Worm (Caenorhabditis elegans) whole organism, late embryonic: ENCODE data around the gene gcy-3.
A peak's percentile ranks its signal among the peaks of the same experiment; 100 is the strongest.

ENCODE experiments used
- C38D4.7 ChIP-seq: fragments of 200-800 bp; sonication (Bioruptor generic); optimal IDR thresholded peaks from 2 replicates; lab custom pipeline; 2018; ENCODE audit warnings: mild to moderate bottlenecking, missing genetic modification characterization, moderate library complexity, missing compliant biosample characterization
- K09A11.1 ChIP-seq: sonication (generic microtip); optimal IDR thresholded peaks from 2 replicates; lab custom pipeline; 2017; ENCODE audit warnings: antibody characterized with exemption, mild to moderate bottlenecking, missing genetic modification characterization, missing compliant biosample characterization; ENCODE audit not compliant: insufficient read depth
- ceh-14 ChIP-seq: sonication (generic microtip); optimal IDR thresholded peaks from 2 replicates; lab custom pipeline; 2016; ENCODE audit warnings: missing genotype, missing genetic modification characterization, missing compliant biosample characterization
- ceh-2 ChIP-seq: sonication (generic microtip); optimal IDR thresholded peaks from 2 replicates; lab custom pipeline; 2016; ENCODE audit warnings: missing genotype, missing genetic modification characterization, missing compliant biosample characterization
- ceh-30 ChIP-seq: fragments of 150-350 bp; optimal IDR thresholded peaks from 2 replicates; lab custom pipeline; 2014; ENCODE audit warnings: missing biosample characterization, missing genetic modification characterization
- ceh-31 ChIP-seq: sonication (generic microtip); optimal IDR thresholded peaks from 2 replicates; lab custom pipeline; 2016; ENCODE audit warnings: missing genetic modification characterization, missing compliant biosample characterization
- ceh-34 ChIP-seq: sonication (generic microtip); optimal IDR thresholded peaks from 2 replicates; lab custom pipeline; 2016; ENCODE audit warnings: mild to moderate bottlenecking, missing genetic modification characterization, missing compliant biosample characterization
- ceh-45 ChIP-seq: fragments of 200-800 bp; sonication (Bioruptor generic); IDR thresholded peaks from 2 replicates; pipeline ENCODE4 v1.3.6; 2022; ENCODE audit warnings: missing genetic modification reagents, missing genetic modification characterization, missing compliant biosample characterization
- ceh-48 ChIP-seq: sonication (generic microtip); optimal IDR thresholded peaks from 2 replicates; lab custom pipeline; 2016; ENCODE audit warnings: missing genetic modification characterization, inconsistent platforms, missing compliant biosample characterization
- che-1 ChIP-seq: sonication (generic microtip); optimal IDR thresholded peaks from 2 replicates; lab custom pipeline; 2016; ENCODE audit warnings: mild to moderate bottlenecking, missing genetic modification characterization, missing compliant biosample characterization
- elt-2 ChIP-seq: sonication (generic microtip); optimal IDR thresholded peaks from 2 replicates; lab custom pipeline; 2016; ENCODE audit warnings: missing genetic modification reagents, missing genetic modification characterization, missing compliant biosample characterization
- fkh-10 ChIP-seq: fragments of 150-350 bp; optimal IDR thresholded peaks from 2 replicates; lab custom pipeline; 2014; ENCODE audit warnings: missing biosample characterization, missing genetic modification reagents, missing genetic modification characterization
- gmeb-2 ChIP-seq: sonication (generic microtip); optimal IDR thresholded peaks from 2 replicates; lab custom pipeline; 2016; ENCODE audit warnings: missing genetic modification characterization, inconsistent platforms, missing compliant biosample characterization
- lim-6 ChIP-seq: sonication (generic microtip); optimal IDR thresholded peaks from 2 replicates; lab custom pipeline; 2016; ENCODE audit warnings: missing genetic modification characterization, missing compliant biosample characterization
- lin-11 ChIP-seq: fragments of 200-800 bp; sonication (Bioruptor generic); optimal IDR thresholded peaks from 2 replicates; lab custom pipeline; 2018; ENCODE audit warnings: mild to moderate bottlenecking, missing genetic modification characterization, missing compliant biosample characterization
- madf-2 ChIP-seq: sonication (generic microtip); optimal IDR thresholded peaks from 2 replicates; lab custom pipeline; 2017; ENCODE audit warnings: missing genetic modification characterization, missing compliant biosample characterization
- nfya-1 ChIP-seq: sonication (generic microtip); optimal IDR thresholded peaks from 2 replicates; lab custom pipeline; 2017; ENCODE audit warnings: missing genetic modification characterization, mild to moderate bottlenecking, missing compliant biosample characterization, antibody characterized with exemption, moderate library complexity
- nhr-11 ChIP-seq: fragments of 150-350 bp; optimal IDR thresholded peaks from 2 replicates; lab custom pipeline; 2014; ENCODE audit warnings: missing biosample characterization, missing genetic modification characterization
- nhr-232 ChIP-seq: sonication (generic microtip); optimal IDR thresholded peaks from 2 replicates; lab custom pipeline; 2016; ENCODE audit warnings: missing genetic modification characterization, missing compliant biosample characterization
- npax-4 ChIP-seq: sonication (generic microtip); optimal IDR thresholded peaks from 2 replicates; lab custom pipeline; 2016; ENCODE audit warnings: missing genetic modification characterization, missing compliant biosample characterization
- pat-9 ChIP-seq: fragments of 200-800 bp; sonication (Bioruptor generic); optimal IDR thresholded peaks from 2 replicates; lab custom pipeline; 2018; ENCODE audit warnings: mild to moderate bottlenecking, missing genetic modification characterization, moderate library complexity, missing compliant biosample characterization
- pax-1 ChIP-seq: fragments of 150-350 bp; optimal IDR thresholded peaks from 2 replicates; lab custom pipeline; 2014; ENCODE audit warnings: missing biosample characterization, missing genetic modification characterization
- pha-2 ChIP-seq: sonication (generic microtip); optimal IDR thresholded peaks from 2 replicates; lab custom pipeline; 2017; ENCODE audit warnings: mild to moderate bottlenecking, missing genetic modification characterization, missing compliant biosample characterization
- pha-4 ChIP-seq: fragments of 150-350 bp; optimal IDR thresholded peaks from 2 replicates; lab custom pipeline; 2018; ENCODE audit warnings: missing biosample characterization, missing genetic modification reagents, missing genetic modification characterization
- pros-1 ChIP-seq: fragments of 150-350 bp; optimal IDR thresholded peaks from 2 replicates; lab custom pipeline; 2014; ENCODE audit warnings: missing biosample characterization, missing genetic modification reagents, missing genetic modification characterization
- ref-2 ChIP-seq: sonication (generic microtip); optimal IDR thresholded peaks from 2 replicates; lab custom pipeline; 2016; ENCODE audit warnings: missing genetic modification characterization, missing compliant biosample characterization
- rnt-1 ChIP-seq: sonication (generic microtip); optimal IDR thresholded peaks from 2 replicates; lab custom pipeline; 2016; ENCODE audit warnings: missing genetic modification characterization, missing compliant biosample characterization
- sdc-2 ChIP-seq: sonication (generic microtip); optimal IDR thresholded peaks from 2 replicates; lab custom pipeline; 2016; ENCODE audit warnings: missing genotype, missing genetic modification characterization, missing compliant biosample characterization
- sox-2 ChIP-seq: fragments of 200-800 bp; sonication (Bioruptor generic); IDR thresholded peaks from 2 replicates; pipeline ENCODE4 v1.3.6; 2022; ENCODE audit warnings: missing genetic modification reagents, missing genetic modification characterization, missing compliant biosample characterization
- syd-9 ChIP-seq: sonication (generic microtip); optimal IDR thresholded peaks from 2 replicates; lab custom pipeline; 2016; ENCODE audit warnings: mild to moderate bottlenecking, missing genetic modification characterization, moderate library complexity, missing compliant biosample characterization
- tbx-7 ChIP-seq: sonication (generic microtip); optimal IDR thresholded peaks from 2 replicates; lab custom pipeline; 2016; ENCODE audit warnings: missing genotype, missing genetic modification characterization, missing compliant biosample characterization
- unc-42 ChIP-seq: sonication (generic microtip); optimal IDR thresholded peaks from 2 replicates; lab custom pipeline; 2016; ENCODE audit warnings: missing genotype, missing genetic modification characterization, missing compliant biosample characterization

The gcy-3 gene

ce11 chrII:9489922-9490321, 17.2 kb downstream of the gcy-3 start:
- TF ChIP-seq ceh-34 (tag; lab: Kevin White, UChicago) = no peak
- no peak for TF ChIP-seq sox-2 (GFP tag; lab: Robert Waterston, UW)
- TF ChIP-seq pha-4 = no peak
- TF ChIP-seq ceh-14 = no peak
- TF ChIP-seq ceh-48 (tag; lab: Kevin White, UChicago) = no peak

- no peak for TF ChIP-seq lim-6
- peak; percentile 23 for TF ChIP-seq ceh-31 (tag; lab: Kevin White, UChicago)
- TF ChIP-seq, all 69 proteins: peak for 1
Observed at ce11 chrII:9487337-9487950, 19.6 kb downstream of the gcy-3 start, which contains the start of gene T19H5.4. T19H5.4 (minus strand) TSS chrII:9487387.

- TF ChIP-seq pha-4 (no peak), tbx-7 (tag; lab: Kevin White, UChicago) (no peak), K09A11.1 (tag; lab: Kevin White, UChicago) (no peak), lin-11 (tag; lab: Kevin White, UChicago) (no peak)
Observed at ce11 chrII:9485081-9485730, 21.9 kb downstream of the gcy-3 start.

DNA sequence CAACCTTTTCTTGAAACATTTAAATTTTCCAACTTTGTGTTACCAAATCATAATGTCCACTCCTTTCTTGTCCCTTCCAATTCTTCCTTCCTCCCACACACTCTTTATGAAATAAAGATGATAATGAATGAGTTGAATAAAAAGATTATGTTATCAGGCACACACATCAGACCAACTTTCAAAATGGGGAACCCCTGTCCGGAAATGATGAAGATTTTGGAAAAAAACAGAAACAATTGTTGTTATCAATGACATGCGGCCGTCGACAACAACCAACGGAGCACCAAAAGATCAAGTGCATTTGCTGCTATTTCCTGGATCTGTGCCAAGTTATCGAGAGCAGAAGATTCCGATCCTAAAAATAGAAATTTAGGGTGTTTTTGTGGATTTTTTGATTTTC, 23.7 kb downstream of the gcy-3 start:
- TF ChIP-seq nhr-232 (no peak), ceh-31 (tag; lab: Kevin White, UChicago) (no peak), elt-2 (peak; percentile 28), gmeb-2 (tag; lab: Kevin White, UChicago) (no peak), unc-42 (tag; lab: Kevin White, UChicago) (no peak), fkh-10 (no peak), sox-2 (GFP tag; lab: Robert Waterston, UW) (no peak), pat-9 (tag; lab: Kevin White, UChicago) (no peak)

- TF ChIP-seq pax-1 (no peak), ceh-30 (no peak), sdc-2 (tag; lab: Kevin White, UChicago) (no peak), pros-1 (no peak), lim-6 (no peak), lin-11 (tag; lab: Kevin White, UChicago) (no peak), ceh-14 (no peak), C38D4.7 (GFP tag; lab: Kevin White, UChicago) (no peak), che-1 (no peak), nhr-11 (tag; lab: Kevin White, UChicago) (no peak), ceh-45 (GFP tag; lab: Robert Waterston, UW) (no peak), ceh-48 (tag; lab: Kevin White, UChicago) (no peak)
Observed at ce11 chrII:9482529-9482928, 24.6 kb downstream of the gcy-3 start.

DNA sequence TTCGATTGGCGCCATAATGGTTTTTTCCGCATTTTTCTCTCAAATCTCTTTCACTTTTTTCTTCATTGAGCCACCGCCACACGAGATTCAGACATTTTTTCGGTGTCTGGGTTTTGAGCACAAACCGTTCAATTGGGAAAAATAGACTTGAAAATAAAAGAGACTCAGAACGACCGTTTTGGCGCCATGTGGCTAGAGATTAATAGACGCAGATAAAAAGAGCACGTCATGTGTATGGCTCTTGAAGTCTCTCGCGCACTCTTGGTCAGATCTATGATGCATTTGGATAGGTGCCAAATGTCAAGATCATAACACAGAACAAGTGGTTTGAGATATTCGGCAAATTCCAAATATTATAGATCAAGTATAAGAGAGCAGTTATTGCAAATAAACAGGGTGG, 25.7 kb downstream of the gcy-3 start:
- no peak for TF ChIP-seq rnt-1 (tag; lab: Kevin White, UChicago)
- no peak for TF ChIP-seq syd-9 (tag; lab: Kevin White, UChicago)
- no peak for TF ChIP-seq ref-2 (tag; lab: Kevin White, UChicago)
- TF ChIP-seq tbx-7 (tag; lab: Kevin White, UChicago) = no peak
- TF ChIP-seq npax-4 (tag; lab: Kevin White, UChicago) = no peak
- TF ChIP-seq pha-2 = no peak
- no peak for TF ChIP-seq fkh-10

DNA sequence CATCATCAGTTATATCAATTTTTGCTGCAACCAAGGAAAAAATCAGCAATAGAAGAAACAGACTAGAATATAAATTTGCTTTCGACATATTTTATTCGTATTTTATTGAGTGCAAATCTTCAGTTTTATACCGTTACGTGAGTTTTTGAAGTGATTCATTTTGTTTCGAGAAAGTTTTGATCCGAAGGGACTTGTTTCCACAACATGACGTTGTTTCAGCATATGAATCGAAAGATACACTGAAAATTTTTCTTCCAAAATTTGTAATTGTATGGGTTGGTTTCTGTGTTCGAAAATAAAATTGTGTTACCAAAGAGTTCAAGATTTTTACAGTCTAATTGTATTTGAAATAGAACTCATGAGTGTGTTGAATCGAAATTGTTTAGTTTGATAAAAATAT, 27.1 kb downstream of the gcy-3 start, which contains the start of gene T19H5.7:
Gene T19H5.7 (minus strand): TSS at position 101 of the 400 bp plus-strand sequence.
- TF ChIP-seq nfya-1 (tag; lab: Kevin White, UChicago) (no peak), ceh-2 (tag; lab: Kevin White, UChicago) (no peak), pha-2 (no peak), ceh-30 (no peak), nhr-11 (tag; lab: Kevin White, UChicago) (no peak), madf-2 (tag; lab: Kevin White, UChicago) (no peak)
